Worm (Caenorhabditis elegans) whole organism, L1 larva: ENCODE results near the gene clec-2.

Experiments
- C04F5.9 ChIP-seq: sonication (generic microtip); optimal IDR thresholded peaks from 2 replicates; lab custom pipeline; 2016; ENCODE audit warnings: missing genetic modification characterization, missing compliant biosample characterization
- C16A3.4 ChIP-seq: fragments of 150-350 bp; optimal IDR thresholded peaks from 2 replicates; lab custom pipeline; 2014; ENCODE audit warnings: missing biosample characterization, missing genetic modification characterization
- C34B4.2 ChIP-seq: sonication (generic microtip); optimal IDR thresholded peaks from 2 replicates; lab custom pipeline; 2017; ENCODE audit warnings: mild to moderate bottlenecking, missing genetic modification characterization, missing compliant biosample characterization
- F16B12.6 ChIP-seq: fragments of 150-350 bp; optimal IDR thresholded peaks from 2 replicates; lab custom pipeline; 2014; ENCODE audit warnings: missing biosample characterization, missing genetic modification characterization
- aha-1 ChIP-seq: fragments of 150-350 bp; optimal IDR thresholded peaks from 2 replicates; lab custom pipeline; 2014; ENCODE audit warnings: missing biosample characterization, missing genetic modification characterization
- aly-2 ChIP-seq: fragments of 150-350 bp; optimal IDR thresholded peaks from 2 replicates; lab custom pipeline; 2014; ENCODE audit warnings: missing biosample characterization, missing genetic modification characterization
- blmp-1 ChIP-seq: fragments of 150-350 bp; optimal IDR thresholded peaks from 2 replicates; lab custom pipeline; 2014; ENCODE audit warnings: missing biosample characterization, missing genetic modification characterization
- ceh-63 ChIP-seq: fragments of 200-800 bp; sonication (Bioruptor generic); optimal IDR thresholded peaks from 2 replicates; lab custom pipeline; 2018; ENCODE audit warnings: mild to moderate bottlenecking, missing genetic modification characterization, missing compliant biosample characterization
- ceh-88 ChIP-seq: fragments of 200-800 bp; sonication (Bioruptor generic); IDR thresholded peaks from 2 replicates; pipeline ENCODE4 v1.3.6; 2022; ENCODE audit warnings: missing genetic modification characterization, missing compliant biosample characterization
- ceh-90 ChIP-seq: sonication (generic microtip); optimal IDR thresholded peaks from 2 replicates; lab custom pipeline; 2016; ENCODE audit warnings: missing genetic modification characterization, missing compliant biosample characterization
- dsc-1 ChIP-seq: sonication (generic microtip); optimal IDR thresholded peaks from 2 replicates; lab custom pipeline; 2016; ENCODE audit warnings: mild to moderate bottlenecking, missing genetic modification characterization, missing compliant biosample characterization
- efl-1 ChIP-seq, 4 experiments: fragments of 150-350 bp; optimal IDR thresholded peaks in 3 of 4; peaks in 1 of 4; 1 replicate in 1 of 4; 2 replicates in 3 of 4; lab custom pipeline; 2014; ENCODE audit warnings: missing biosample characterization in 2 of 4, missing genetic modification characterization in 2 of 4, missing genetic modification reagents in 2 of 4
- efl-3 ChIP-seq: fragments of 200-800 bp; sonication (Bioruptor generic); optimal IDR thresholded peaks from 2 replicates; lab custom pipeline; 2018; ENCODE audit warnings: mild to moderate bottlenecking, missing genetic modification characterization, missing compliant biosample characterization
- egl-13 ChIP-seq: sonication (generic microtip); optimal IDR thresholded peaks from 2 replicates; lab custom pipeline; 2016; ENCODE audit warnings: missing genotype, missing genetic modification reagents, missing genetic modification characterization, missing compliant biosample characterization
- egl-27 ChIP-seq, 2 experiments: fragments of 150-350 bp in 1 of 2; sonication (generic microtip); optimal IDR thresholded peaks; 3 replicates each; lab custom pipeline; 2017 to 2018; ENCODE audit warnings: missing biosample characterization in 2 of 2, missing genetic modification characterization in 2 of 2, missing genetic modification reagents in 2 of 2
- ets-5 ChIP-seq: fragments of 200-800 bp; sonication (Bioruptor generic); IDR thresholded peaks from 2 replicates; pipeline ENCODE4 v1.3.6; 2022; ENCODE audit warnings: missing genetic modification characterization, missing compliant biosample characterization
- fkh-4 ChIP-seq: sonication (generic microtip); optimal IDR thresholded peaks from 2 replicates; lab custom pipeline; 2016; ENCODE audit warnings: missing compliant biosample characterization, missing genetic modification characterization, borderline replicate concordance
- fkh-8 ChIP-seq: sonication (generic microtip); optimal IDR thresholded peaks from 2 replicates; lab custom pipeline; 2016; ENCODE audit warnings: mild to moderate bottlenecking, missing genetic modification characterization, missing compliant biosample characterization
- grh-1 ChIP-seq: fragments of 200-800 bp; sonication (Bioruptor generic); IDR thresholded peaks from 2 replicates; pipeline ENCODE4 v1.3.6; 2022; ENCODE audit warnings: missing genetic modification reagents, missing genetic modification characterization, missing compliant biosample characterization
- hlh-17 ChIP-seq: fragments of 200-800 bp; sonication (Bioruptor generic); optimal IDR thresholded peaks from 2 replicates; lab custom pipeline; 2018; ENCODE audit warnings: missing genetic modification characterization, mild to moderate bottlenecking, missing compliant biosample characterization, moderate library complexity, borderline replicate concordance
- hlh-4 ChIP-seq: sonication (generic microtip); optimal IDR thresholded peaks from 2 replicates; lab custom pipeline; 2016; ENCODE audit warnings: mild to moderate bottlenecking, missing genetic modification characterization, missing compliant biosample characterization
- irx-1 ChIP-seq: sonication (generic microtip); optimal IDR thresholded peaks from 2 replicates; lab custom pipeline; 2016; ENCODE audit warnings: missing genetic modification characterization, missing compliant biosample characterization
- jun-1 ChIP-seq: fragments of 150-350 bp; optimal IDR thresholded peaks from 2 replicates; lab custom pipeline; 2014; ENCODE audit warnings: missing biosample characterization, missing genetic modification reagents, missing genetic modification characterization
- lin-15B ChIP-seq: fragments of 150-350 bp; sonication (generic microtip); optimal IDR thresholded peaks from 3 replicates; lab custom pipeline; 2014; ENCODE audit warnings: missing biosample characterization, missing genetic modification characterization
- lin-39 ChIP-seq: fragments of 150-350 bp; optimal IDR thresholded peaks from 2 replicates; lab custom pipeline; 2014; ENCODE audit warnings: missing biosample characterization, missing genetic modification reagents, missing genetic modification characterization
- lir-3 ChIP-seq: sonication (generic microtip); optimal IDR thresholded peaks from 2 replicates; lab custom pipeline; 2016; ENCODE audit warnings: mild to moderate bottlenecking, missing genetic modification characterization, moderate library complexity, missing compliant biosample characterization; ENCODE audit not compliant: poor library complexity
- lsy-2 ChIP-seq, 2 experiments: fragments of 150-350 bp; optimal IDR thresholded peaks; 2 replicates each; lab custom pipeline; 2014; ENCODE audit warnings: missing biosample characterization in 2 of 2, missing genetic modification characterization in 2 of 2
- mdl-1 ChIP-seq, 2 experiments: fragments of 150-350 bp; optimal IDR thresholded peaks; 2 replicates each; lab custom pipeline; 2014 to 2017; ENCODE audit warnings: missing biosample characterization in 2 of 2, missing genetic modification characterization in 2 of 2, inconsistent platforms in 1 of 2
- mef-2 ChIP-seq: fragments of 150-350 bp; optimal IDR thresholded peaks from 2 replicates; lab custom pipeline; 2014; ENCODE audit warnings: missing biosample characterization, missing genetic modification characterization
- nhr-12 ChIP-seq: sonication (generic microtip); optimal IDR thresholded peaks from 2 replicates; lab custom pipeline; 2017; ENCODE audit warnings: missing biosample characterization, missing genetic modification characterization
- nhr-19 ChIP-seq: fragments of 200-800 bp; sonication (Bioruptor generic); conservative IDR thresholded peaks from 2 replicates; pipeline ENCODE4 v1.3.6; 2022; ENCODE audit warnings: missing genetic modification characterization, missing compliant biosample characterization
- nhr-20 ChIP-seq: sonication (generic microtip); optimal IDR thresholded peaks from 2 replicates; lab custom pipeline; 2016; ENCODE audit warnings: mild to moderate bottlenecking, missing genetic modification characterization, missing compliant biosample characterization
- nhr-76 ChIP-seq: sonication (generic microtip); optimal IDR thresholded peaks from 2 replicates; lab custom pipeline; 2017; ENCODE audit warnings: missing biosample characterization, missing genetic modification characterization
- nhr-84 ChIP-seq: sonication (generic microtip); optimal IDR thresholded peaks from 2 replicates; lab custom pipeline; 2017; ENCODE audit warnings: missing biosample characterization, missing genetic modification characterization
- nhr-85 ChIP-seq: sonication (generic microtip); peaks from one replicate; lab custom pipeline; 2016; ENCODE audit warnings: missing genetic modification characterization, inconsistent platforms, missing compliant biosample characterization
- nhr-90 ChIP-seq: sonication (generic microtip); optimal IDR thresholded peaks from 2 replicates; lab custom pipeline; 2016; ENCODE audit warnings: mild to moderate bottlenecking, missing genetic modification characterization, missing compliant biosample characterization; ENCODE audit not compliant: poor library complexity
- pag-3 ChIP-seq: sonication (generic microtip); optimal IDR thresholded peaks from 2 replicates; lab custom pipeline; 2017; ENCODE audit warnings: missing genetic modification characterization, mild to moderate bottlenecking, missing compliant biosample characterization, antibody characterized with exemption, borderline replicate concordance; ENCODE audit not compliant: insufficient read depth
- rnt-1 ChIP-seq: sonication (generic microtip); optimal IDR thresholded peaks from 2 replicates; lab custom pipeline; 2016; ENCODE audit warnings: mild to moderate bottlenecking, missing genetic modification characterization, moderate library complexity, missing compliant biosample characterization
- snpc-4 ChIP-seq: fragments of 150-350 bp; optimal IDR thresholded peaks from 2 replicates; lab custom pipeline; 2014; ENCODE audit warnings: missing biosample characterization, missing genetic modification characterization
- snu-23 ChIP-seq: sonication (generic microtip); optimal IDR thresholded peaks from 2 replicates; lab custom pipeline; 2016; ENCODE audit warnings: missing genetic modification characterization, missing compliant biosample characterization
- sox-4 ChIP-seq: sonication (generic microtip); optimal IDR thresholded peaks from 2 replicates; lab custom pipeline; 2016; ENCODE audit warnings: missing genetic modification characterization, missing compliant biosample characterization
- sup-37 ChIP-seq: fragments of 200-800 bp; sonication (Bioruptor generic); optimal IDR thresholded peaks from 2 replicates; lab custom pipeline; 2018; ENCODE audit warnings: mild to moderate bottlenecking, missing genetic modification characterization, missing compliant biosample characterization
- tbx-2 ChIP-seq: sonication (generic microtip); optimal IDR thresholded peaks from 2 replicates; lab custom pipeline; 2016; ENCODE audit warnings: missing genetic modification characterization, missing compliant biosample characterization
- unc-130 ChIP-seq: fragments of 150-350 bp; optimal IDR thresholded peaks from 2 replicates; lab custom pipeline; 2017; ENCODE audit warnings: missing biosample characterization, missing genetic modification characterization, inconsistent platforms
- unc-30 ChIP-seq: sonication (generic microtip); optimal IDR thresholded peaks from 2 replicates; lab custom pipeline; 2017; ENCODE audit warnings: missing biosample characterization, missing genetic modification characterization
- unc-62 ChIP-seq: fragments of 150-350 bp; optimal IDR thresholded peaks from 2 replicates; lab custom pipeline; 2014; ENCODE audit warnings: missing biosample characterization, missing genetic modification reagents, missing genetic modification characterization
- unc-86 ChIP-seq: sonication (generic microtip); optimal IDR thresholded peaks from 2 replicates; lab custom pipeline; 2016; ENCODE audit warnings: missing genetic modification characterization, missing compliant biosample characterization
- unc-98 ChIP-seq: fragments of 200-800 bp; sonication (Bioruptor generic); IDR thresholded peaks from 2 replicates; pipeline ENCODE4 v1.3.6; 2022; ENCODE audit warnings: missing genetic modification characterization, missing compliant biosample characterization
- vab-15 ChIP-seq: sonication (generic microtip); optimal IDR thresholded peaks from 2 replicates; lab custom pipeline; 2017; ENCODE audit warnings: missing genotype, mild to moderate bottlenecking, missing genetic modification characterization, missing compliant biosample characterization
- xbp-1 ChIP-seq: sonication (generic microtip); optimal IDR thresholded peaks from 2 replicates; lab custom pipeline; 2016; ENCODE audit warnings: missing genetic modification characterization, missing compliant biosample characterization
- zip-4 ChIP-seq: fragments of 200-800 bp; sonication (Bioruptor generic); optimal IDR thresholded peaks from 2 replicates; lab custom pipeline; 2018; ENCODE audit warnings: mild to moderate bottlenecking, missing genetic modification characterization, moderate library complexity, missing compliant biosample characterization
- ztf-11 ChIP-seq, 2 experiments: sonication (generic microtip); optimal IDR thresholded peaks; 2 replicates each; lab custom pipeline; 2016 to 2017; ENCODE audit warnings: missing genetic modification characterization in 2 of 2, missing biosample characterization in 1 of 2, missing compliant biosample characterization in 1 of 2

Gene clec-2

ce11 chrII:2975561-2976230 lies 47.5 kb downstream of the clec-2 start (continued):
- TF ChIP-seq lsy-2 (tag; optimal IDR thresholded peaks at IDR 0.05; lab: Kevin White, UChicago) (peak in 1 of 2 experiments; percentile 16), nhr-20 (tag; lab: Kevin White, UChicago) (peak; percentile 14), C34B4.2 (tag; lab: Kevin White, UChicago) (no peak), snu-23 (GFP tag; lab: Kevin White, UChicago) (peak; percentile 43), mdl-1 (tag; optimal IDR thresholded peaks at IDR 0.05; lab: Kevin White, UChicago) (peak in 1 of 2 experiments; percentile 23), jun-1 (no peak), hlh-4 (no peak), ets-5 (no peak), egl-27 (tag; optimal IDR thresholded peaks at IDR 0.05; lab: Kevin White, UChicago) (no peak), grh-1 (peak; percentile 83), sup-37 (GFP tag; lab: Kevin White, UChicago) (no peak), efl-1 (optimal IDR thresholded peaks at IDR 0.05; lab: Kevin White, UChicago) (peak in 1 of 2 experiments; percentile 8), efl-1 (GFP tag; optimal IDR thresholded peaks at IDR 0.05 in 1 of 2; lab: Kevin White, UChicago) (peak in 1 of 2 experiments; percentile 1), nhr-85 (tag; lab: Kevin White, UChicago) (peak; percentile 87), unc-30 (tag; lab: Kevin White, UChicago) (no peak), sox-4 (no peak), irx-1 (no peak), F16B12.6 (tag; lab: Kevin White, UChicago) (no peak), lin-39 (tag; lab: Kevin White, UChicago) (no peak), hlh-17 (GFP tag; lab: Kevin White, UChicago) (no peak), fkh-8 (tag; lab: Kevin White, UChicago) (no peak), vab-15 (tag; lab: Kevin White, UChicago) (no peak), nhr-19 (GFP tag; lab: Robert Waterston, UW) (no peak; the same call in 1 of the 2 replicates), nhr-12 (tag; lab: Kevin White, UChicago) (no peak), lin-15B (tag; lab: Kevin White, UChicago) (no peak), unc-86 (tag; lab: Kevin White, UChicago) (no peak), snpc-4 (tag; lab: Kevin White, UChicago) (no peak), unc-130 (tag; lab: Kevin White, UChicago) (no peak), nhr-76 (no peak), C16A3.4 (no peak), lir-3 (no peak), ceh-88 (GFP tag; lab: Robert Waterston, UW) (no peak), zip-4 (GFP tag; lab: Kevin White, UChicago) (no peak), ztf-11 (tag; optimal IDR thresholded peaks at IDR 0.05; lab: Kevin White, UChicago) (no peak), C04F5.9 (tag; lab: Kevin White, UChicago) (no peak), dsc-1 (no peak), nhr-90 (tag; lab: Kevin White, UChicago) (no peak), xbp-1 (tag; lab: Kevin White, UChicago) (no peak), rnt-1 (no peak), aha-1 (tag; lab: Kevin White, UChicago) (no peak), fkh-4 (tag; lab: Kevin White, UChicago) (no peak), pag-3 (tag; lab: Kevin White, UChicago) (no peak), efl-3 (GFP tag; lab: Kevin White, UChicago) (no peak), ceh-90 (tag; lab: Kevin White, UChicago) (no peak), unc-62 (GFP tag; lab: Kevin White, UChicago) (no peak), nhr-84 (tag; lab: Kevin White, UChicago) (no peak), blmp-1 (peak; percentile 49), ceh-63 (no peak), mef-2 (no peak), aly-2 (tag; lab: Kevin White, UChicago) (no peak), egl-13 (tag; lab: Kevin White, UChicago) (no peak), tbx-2 (tag; lab: Kevin White, UChicago) (no peak), unc-98 (GFP tag; lab: Robert Waterston, UW) (no peak)
